Fruit fly (Drosophila melanogaster): ENCODE data around the gene Tango6.

DNA sequence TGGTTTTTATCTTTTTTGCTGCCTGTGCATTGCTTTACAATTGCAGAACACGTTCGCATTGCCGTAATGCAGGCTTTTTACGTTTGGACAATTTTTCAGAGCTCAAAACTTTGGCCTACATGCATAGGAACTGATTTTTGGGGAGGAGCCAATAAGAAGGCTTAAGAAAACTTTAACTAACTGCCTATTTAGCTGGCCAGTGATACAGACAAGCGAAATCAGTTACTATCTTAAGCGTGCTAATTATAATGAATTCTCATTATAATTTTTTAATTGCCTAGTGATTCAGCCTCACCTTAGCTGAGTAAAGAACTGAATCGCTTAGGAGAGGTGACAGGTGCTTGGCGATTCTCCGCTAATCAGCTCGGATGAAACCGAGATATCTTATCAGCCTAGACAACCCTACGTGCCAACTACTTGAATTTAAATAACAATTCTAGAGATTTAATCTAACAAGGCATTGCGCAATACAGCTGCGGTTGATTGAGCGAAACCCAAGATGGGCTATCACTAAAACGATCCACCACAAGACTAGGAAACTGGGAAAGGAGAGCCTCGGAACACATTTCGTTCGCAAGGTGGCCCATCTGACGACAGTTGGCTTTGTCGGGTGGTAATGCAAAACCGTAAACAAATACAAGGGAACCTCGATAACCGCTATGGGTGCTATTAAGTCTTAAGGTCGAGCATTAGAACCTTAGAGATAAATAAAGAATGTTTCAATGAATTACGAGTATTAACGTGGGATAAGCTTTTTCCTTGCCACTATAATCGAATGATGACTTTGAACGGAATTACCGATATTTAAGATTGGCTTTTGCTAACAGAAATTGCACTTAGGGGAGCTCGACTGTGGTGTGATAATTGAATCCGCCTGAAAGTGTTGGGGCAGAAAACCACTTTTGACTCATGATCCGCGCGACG is 16.6 kb downstream of the Tango6 start:
- TF ChIP-seq CG17806 (tag; optimal IDR thresholded peaks at IDR 0.05) = no peak
- no peak for TF ChIP-seq CG34367 (tag; optimal IDR thresholded peaks at IDR 0.05)
- no peak for TF ChIP-seq EcR (GFP tag; optimal IDR thresholded peaks at IDR 0.05)
- TF ChIP-seq CG8301 (tag; optimal IDR thresholded peaks at IDR 0.05) = peak; percentile 9
- TF ChIP-seq CG4496 (GFP tag; IDR thresholded peaks at IDR 0.05) = no peak
- no peak for TF ChIP-seq rn (GFP tag; IDR thresholded peaks at IDR 0.05)
- TF ChIP-seq Pif1B (GFP tag; optimal IDR thresholded peaks at IDR 0.05) = no peak
- no peak for TF ChIP-seq Ets98B (GFP tag; IDR thresholded peaks at IDR 0.05)

Measured in whole organism, pupa.